Worm (Caenorhabditis elegans): Measurements from ENCODE around the gene Y41D4B.4.

- no peak for TF ChIP-seq cog-1 (tag; optimal IDR thresholded peaks at IDR 0.05)
- TF ChIP-seq ztf-23 (GFP tag; IDR thresholded peaks at IDR 0.05), result no peak
- TF ChIP-seq klf-2 (GFP tag; conservative IDR thresholded peaks at IDR 0.05), result no peak
- no peak for TF ChIP-seq ztf-29 (GFP tag; IDR thresholded peaks at IDR 0.05)
- no peak for TF ChIP-seq flt-1 (GFP tag; IDR thresholded peaks at IDR 0.05)
- TF ChIP-seq ref-1 (GFP tag; conservative IDR thresholded peaks at IDR 0.05), result no peak
- no peak for TF ChIP-seq tab-1 (GFP tag; IDR thresholded peaks at IDR 0.05)
- no peak for TF ChIP-seq T22C8.4 (GFP tag; IDR thresholded peaks at IDR 0.05)
- TF ChIP-seq med-1 (GFP tag; optimal IDR thresholded peaks at IDR 0.05; ENCODE audit: insufficient read depth), result no peak
Measured at ce11 chrIV:1676926-1677325, 17.0 kb downstream of the Y41D4B.4 start.
